Worm (Caenorhabditis elegans): Measurements from ENCODE around the gene Y73B6BL.289.
A peak's percentile ranks its signal among the peaks of the same experiment; 100 is the strongest.
"Not testable (repeated sequence)": the region's sequence is repeated elsewhere in the genome, so short reads cannot be mapped to it uniquely, and the experiment has no call there.

Gene Y73B6BL.289

ce11 chrIV:6336748-6337147, 10.6 kb upstream of the Y73B6BL.289 start (continued):
- TF ChIP-seq ekl-4 (GFP tag; IDR thresholded peaks at IDR 0.05) (peak; percentile 89), dpff-1 (tag; optimal IDR thresholded peaks at IDR 0.05) (peak; percentile 52), egl-44 (GFP tag; IDR thresholded peaks at IDR 0.05) (peak; percentile 90), madf-3 (GFP tag; IDR thresholded peaks at IDR 0.05) (0 out of 2 replicates have a peak, but pooled peaks have one; percentile 15), lin-40 (tag; optimal IDR thresholded peaks at IDR 0.05) (peak; percentile 96), cebp-2 (GFP tag; IDR thresholded peaks at IDR 0.05) (peak; percentile 32; the same call in 1 of the 2 replicates), pbrm-1 (GFP tag; IDR thresholded peaks at IDR 0.05) (peak; percentile 84), attf-5 (GFP tag; optimal IDR thresholded peaks at IDR 0.05) (peak; percentile 98), sptf-2 (GFP tag; optimal IDR thresholded peaks at IDR 0.05) (peak; percentile 5), B0261.1 (tag; optimal IDR thresholded peaks at IDR 0.05) (peak; percentile 2), hlh-26 (GFP tag; conservative IDR thresholded peaks at IDR 0.05) (no peak), K12H6.12 (tag; optimal IDR thresholded peaks at IDR 0.05) (peak; percentile 90), atf-7 (tag; optimal IDR thresholded peaks at IDR 0.05) (peak; percentile 97), ceh-27 (GFP tag; optimal IDR thresholded peaks at IDR 0.05) (peak; percentile 84), ama-1 (optimal IDR thresholded peaks at IDR 0.05) (no peak), ama-1 (GFP tag; optimal IDR thresholded peaks at IDR 0.05) (peak in 1 of 2 experiments; percentile 55), somi-1 (GFP tag; optimal IDR thresholded peaks at IDR 0.05) (peak; percentile 99), rpc-1 (optimal IDR thresholded peaks at IDR 0.05) (no peak), rpc-1 (tag; optimal IDR thresholded peaks at IDR 0.05) (no peak), madf-10 (tag; optimal IDR thresholded peaks at IDR 0.05) (peak; percentile 83)

ce11 chrIV:6337353-6337752, 10.0 kb upstream of the Y73B6BL.289 start, which contains the start of gene ipla-6:
Gene ipla-6, plus strand, starts transcription at chrIV:6337653.
- TF ChIP-seq dox-1 (GFP tag; IDR thresholded peaks at IDR 0.05): no peak
- no peak for TF ChIP-seq ztf-22 (GFP tag; optimal IDR thresholded peaks at IDR 0.05)
- no peak for TF ChIP-seq hlh-26 (GFP tag; conservative IDR thresholded peaks at IDR 0.05)

ce11 chrIV:6342431-6342830, 4.9 kb upstream of the Y73B6BL.289 start, which contains the start of gene Y73B6BL.288:
Gene Y73B6BL.288, minus strand, starts transcription at chrIV:6342531.
- TF ChIP-seq snpc-4 (GFP tag; optimal IDR thresholded peaks at IDR 0.05): no peak
- TF ChIP-seq snpc-4 (tag; optimal IDR thresholded peaks at IDR 0.05): no peak
- no peak for TF ChIP-seq K12H6.12 (tag; optimal IDR thresholded peaks at IDR 0.05)
- TF ChIP-seq hlh-26 (GFP tag; conservative IDR thresholded peaks at IDR 0.05): no peak
- TF ChIP-seq akir-1 (GFP tag; optimal IDR thresholded peaks at IDR 0.05): no peak
- TF ChIP-seq ztf-3 (GFP tag; optimal IDR thresholded peaks at IDR 0.05): no peak
- TF ChIP-seq Y53F4B.3 (GFP tag; IDR thresholded peaks at IDR 0.05): no peak
- no peak for TF ChIP-seq snpc-3.4 (tag; optimal IDR thresholded peaks at IDR 0.05)
- no peak for TF ChIP-seq Y79H2A.3 (GFP tag; conservative IDR thresholded peaks at IDR 0.05)
- TF ChIP-seq lin-40 (tag; optimal IDR thresholded peaks at IDR 0.05): no peak

ce11 chrIV:6342876-6343275, 4.4 kb upstream of the Y73B6BL.289 start, which contains the start of gene Y73B6BL.14:
Gene Y73B6BL.14, minus strand, starts transcription at chrIV:6342976.
- TF ChIP-seq efl-1 (GFP tag; optimal IDR thresholded peaks at IDR 0.05) (peak; percentile 46), F39B2.1 (GFP tag; IDR thresholded peaks at IDR 0.05) (no peak)

ce11 chrIV:6347822-6348221, 509 bp downstream of the Y73B6BL.289 start:
- TF ChIP-seq F33H1.4 (GFP tag; IDR thresholded peaks at IDR 0.05) (peak; percentile 80), snpc-4 (tag; optimal IDR thresholded peaks at IDR 0.05) (peak in 1 of 4 experiments; percentile 61), lsl-1 (GFP tag; optimal IDR thresholded peaks at IDR 0.05) (peak; percentile 69), xnd-1 (tag; optimal IDR thresholded peaks at IDR 0.05) (peak; percentile 62), madf-8 (GFP tag; conservative IDR thresholded peaks at IDR 0.05) (0 out of 2 replicates have a peak, but pooled peaks have one; percentile 28), madf-6 (GFP tag; IDR thresholded peaks at IDR 0.05) (peak; percentile 67)
- TF ChIP-seq snpc-4 (GFP tag; optimal IDR thresholded peaks at IDR 0.05): not testable (repeated sequence)
